Fruit fly (Drosophila melanogaster): ENCODE results near the gene TyrRII.

- TF ChIP-seq CG13204 (GFP tag; optimal IDR thresholded peaks at IDR 0.05) (no peak), rn (GFP tag; IDR thresholded peaks at IDR 0.05) (no peak), CG8301 (tag; optimal IDR thresholded peaks at IDR 0.05) (no peak), fd96Ca (GFP tag; IDR thresholded peaks at IDR 0.05) (no peak), CG10348 (GFP tag; IDR thresholded peaks at IDR 0.05) (no peak), Ets98B (GFP tag; IDR thresholded peaks at IDR 0.05) (no peak)
Measured at dm6 chr3R:17742542-17742941, 6.1 kb downstream of the TyrRII start.

Data from whole organism, pupa.